Worm (Caenorhabditis elegans): Measurements from ENCODE around the gene C25F6.8.

C25F6.8 gene

DNA sequence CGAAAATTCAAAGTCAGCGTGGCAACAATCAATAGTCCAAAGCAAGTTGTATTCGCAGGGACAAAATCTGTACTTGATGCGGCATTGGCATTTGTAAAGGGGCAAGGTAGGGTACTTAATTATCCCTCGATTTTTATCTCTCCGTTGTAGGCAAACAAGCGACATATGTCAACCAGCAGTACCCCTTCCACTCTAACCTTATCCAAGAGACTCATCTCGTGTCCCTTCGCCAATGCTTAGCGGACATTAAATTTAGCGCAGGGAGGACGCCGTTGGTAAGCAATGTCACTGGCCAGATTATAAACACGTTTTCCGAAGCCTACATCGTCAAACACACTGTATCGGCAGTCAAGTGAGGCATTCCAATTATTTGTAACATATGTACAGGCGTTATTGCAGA, 18.7 kb upstream of the C25F6.8 start (continued):
- TF ChIP-seq ama-1 (optimal IDR thresholded peaks at IDR 0.05) (no peak), ama-1 (GFP tag; optimal IDR thresholded peaks at IDR 0.05) (no peak), fkh-3 (tag; optimal IDR thresholded peaks at IDR 0.05) (no peak), mes-4 (tag; optimal IDR thresholded peaks at IDR 0.05) (no peak), gei-17 (GFP tag; optimal IDR thresholded peaks at IDR 0.05) (peak; percentile 97), mcd-1 (GFP tag; IDR thresholded peaks at IDR 0.05) (peak; percentile 89), him-1 (tag; optimal IDR thresholded peaks at IDR 0.05) (no peak), atf-7 (tag; optimal IDR thresholded peaks at IDR 0.05) (peak; percentile 94), nfya-2 (GFP tag; IDR thresholded peaks at IDR 0.05) (no peak), nhr-27 (tag; optimal IDR thresholded peaks at IDR 0.05) (peak; percentile 78), madf-6 (GFP tag; IDR thresholded peaks at IDR 0.05) (no peak), T26A5.8 (tag; optimal IDR thresholded peaks at IDR 0.05) (no peak), F57A8.1 (GFP tag; optimal IDR thresholded peaks at IDR 0.05) (peak; percentile 50), unc-130 (GFP tag; optimal IDR thresholded peaks at IDR 0.05) (no peak), bed-2 (GFP tag; IDR thresholded peaks at IDR 0.05) (no peak), pha-4 (tag; optimal IDR thresholded peaks at IDR 0.05) (peak; percentile 33), B0261.1 (tag; optimal IDR thresholded peaks at IDR 0.05) (peak; percentile 61), ceh-27 (GFP tag; optimal IDR thresholded peaks at IDR 0.05) (peak; percentile 99), zfh-2 (GFP tag; conservative IDR thresholded peaks at IDR 0.05) (peak; percentile 93), dox-1 (GFP tag; IDR thresholded peaks at IDR 0.05) (peak; percentile 99), let-526 (GFP tag; IDR thresholded peaks at IDR 0.05) (0 out of 2 replicates have a peak, but pooled peaks have one; percentile 79), hlh-26 (GFP tag; conservative IDR thresholded peaks at IDR 0.05) (no peak), ceh-58 (GFP tag; IDR thresholded peaks at IDR 0.05) (no peak), attf-5 (GFP tag; optimal IDR thresholded peaks at IDR 0.05) (peak; percentile 40), nhr-179 (tag; optimal IDR thresholded peaks at IDR 0.05) (peak; percentile 36), zim-3 (tag; optimal IDR thresholded peaks at IDR 0.05) (peak; percentile 14), snpc-3.4 (tag; optimal IDR thresholded peaks at IDR 0.05) (no peak), egl-44 (GFP tag; IDR thresholded peaks at IDR 0.05) (peak; percentile 96), ztf-22 (GFP tag; optimal IDR thresholded peaks at IDR 0.05) (peak; percentile 72), tbx-9 (tag; optimal IDR thresholded peaks at IDR 0.05; ENCODE audit: borderline replicate concordance) (no peak), let-607 (tag; optimal IDR thresholded peaks at IDR 0.05) (peak; percentile 36 to 93), ZK185.1 (tag; optimal IDR thresholded peaks at IDR 0.05; ENCODE audit: poor library complexity, severe bottlenecking) (peak; percentile 97), nhr-80 (tag; optimal IDR thresholded peaks at IDR 0.05) (peak; percentile 97), F39B2.1 (GFP tag; IDR thresholded peaks at IDR 0.05) (no peak), Y53G8AR.9 (GFP tag; conservative IDR thresholded peaks at IDR 0.05) (peak; percentile 97), madf-8 (GFP tag; conservative IDR thresholded peaks at IDR 0.05) (no peak), egl-18 (GFP tag; IDR thresholded peaks at IDR 0.05) (peak; percentile 87; the same call in 1 of the 2 replicates), somi-1 (GFP tag; optimal IDR thresholded peaks at IDR 0.05) (peak; percentile 96)

DNA sequence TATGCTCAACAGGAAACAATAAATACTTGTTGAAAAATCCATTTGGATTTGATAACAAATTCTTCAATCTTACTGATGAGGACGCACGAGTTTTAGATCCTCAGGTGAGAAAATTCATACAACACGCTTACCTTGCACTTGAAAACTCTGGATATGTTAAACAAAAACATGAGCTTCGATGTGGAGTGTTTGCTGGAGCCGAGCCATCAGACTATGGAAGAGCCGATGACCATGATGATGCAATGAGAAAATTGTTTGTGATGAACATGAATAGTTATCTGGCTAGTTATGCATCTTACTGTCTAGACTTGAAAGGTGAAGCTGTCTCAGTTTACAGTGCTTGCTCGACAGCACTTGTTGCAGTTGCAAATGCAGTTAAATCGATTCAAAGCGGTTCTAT, 14.1 kb upstream of the C25F6.8 start:
- no peak for TF ChIP-seq lin-35 (GFP tag; optimal IDR thresholded peaks at IDR 0.05)
- no peak for TF ChIP-seq attf-5 (GFP tag; optimal IDR thresholded peaks at IDR 0.05)
- no peak for TF ChIP-seq mes-4 (tag; optimal IDR thresholded peaks at IDR 0.05)
- TF ChIP-seq lsy-27 (tag; optimal IDR thresholded peaks at IDR 0.05; ENCODE audit: borderline replicate concordance, insufficient read depth) = no peak
- no peak for TF ChIP-seq T26A5.8 (tag; optimal IDR thresholded peaks at IDR 0.05)
- no peak for TF ChIP-seq atf-7 (tag; optimal IDR thresholded peaks at IDR 0.05)
- no peak for TF ChIP-seq Y95B8A.8 (GFP tag; IDR thresholded peaks at IDR 0.05)
- TF ChIP-seq ztf-22 (GFP tag; optimal IDR thresholded peaks at IDR 0.05) = no peak
- TF ChIP-seq die-1 (tag; optimal IDR thresholded peaks at IDR 0.05) = no peak

Data from whole organism, young adult.